Worm (Caenorhabditis elegans): ENCODE data around the gene rsp-2.

Gene rsp-2

ce11 chrII:11459883-11460282 is 7.1 kb upstream of the rsp-2 start:
- no peak for TF ChIP-seq hnd-1 (tag; optimal IDR thresholded peaks at IDR 0.05)
- TF ChIP-seq B0310.2 (tag; optimal IDR thresholded peaks at IDR 0.05) = no peak
- TF ChIP-seq ama-1 (optimal IDR thresholded peaks at IDR 0.05) = no peak
- TF ChIP-seq flt-1 (GFP tag; IDR thresholded peaks at IDR 0.05) = no peak
- TF ChIP-seq sea-1 (GFP tag; conservative IDR thresholded peaks at IDR 0.05) = no peak
- no peak for TF ChIP-seq tbx-37 (GFP tag; conservative IDR thresholded peaks at IDR 0.05)
- TF ChIP-seq ceh-36 (tag; optimal IDR thresholded peaks at IDR 0.05) = no peak
- no peak for TF ChIP-seq ets-7 (tag; optimal IDR thresholded peaks at IDR 0.05)
- TF ChIP-seq ceh-13 (GFP tag; optimal IDR thresholded peaks at IDR 0.05) = no peak
- no peak for TF ChIP-seq tbx-11 (GFP tag; IDR thresholded peaks at IDR 0.05)
- TF ChIP-seq hmbx-1 (tag; optimal IDR thresholded peaks at IDR 0.05) = no peak
- TF ChIP-seq pes-1 (GFP tag; IDR thresholded peaks at IDR 0.05) = no peak
- TF ChIP-seq F13C5.2 (tag; optimal IDR thresholded peaks at IDR 0.05) = no peak

- TF ChIP-seq hmbx-1 (tag; optimal IDR thresholded peaks at IDR 0.05) (no peak), tra-4 (tag; optimal IDR thresholded peaks at IDR 0.05) (no peak), tbx-11 (GFP tag; IDR thresholded peaks at IDR 0.05) (no peak), ama-1 (optimal IDR thresholded peaks at IDR 0.05) (no peak), tbx-37 (GFP tag; conservative IDR thresholded peaks at IDR 0.05) (no peak), B0310.2 (tag; optimal IDR thresholded peaks at IDR 0.05) (no peak), flt-1 (GFP tag; IDR thresholded peaks at IDR 0.05) (no peak), ceh-13 (GFP tag; optimal IDR thresholded peaks at IDR 0.05) (no peak), aly-1 (tag; optimal IDR thresholded peaks at IDR 0.05) (no peak), ets-7 (tag; optimal IDR thresholded peaks at IDR 0.05) (no peak), ceh-36 (tag; optimal IDR thresholded peaks at IDR 0.05) (no peak), scrt-1 (GFP tag; IDR thresholded peaks at IDR 0.05) (no peak), F13C5.2 (tag; optimal IDR thresholded peaks at IDR 0.05) (no peak), hmg-4 (GFP tag; optimal IDR thresholded peaks at IDR 0.05) (no peak), sea-1 (GFP tag; conservative IDR thresholded peaks at IDR 0.05) (no peak), hnd-1 (tag; optimal IDR thresholded peaks at IDR 0.05) (no peak), pes-1 (GFP tag; IDR thresholded peaks at IDR 0.05) (no peak)
These were observed 3.0 kb upstream of the rsp-2 start for ce11 chrII:11455715-11456114.

- TF ChIP-seq sea-1 (GFP tag; conservative IDR thresholded peaks at IDR 0.05) (no peak), scrt-1 (GFP tag; IDR thresholded peaks at IDR 0.05) (no peak), hmg-4 (GFP tag; optimal IDR thresholded peaks at IDR 0.05) (no peak), F13C5.2 (tag; optimal IDR thresholded peaks at IDR 0.05) (no peak)
These were observed 2.4 kb upstream of the rsp-2 start for ce11 chrII:11455140-11455539.

- TF ChIP-seq F13C5.2 (tag; optimal IDR thresholded peaks at IDR 0.05) = no peak
- no peak for TF ChIP-seq tbx-37 (GFP tag; conservative IDR thresholded peaks at IDR 0.05)
- no peak for TF ChIP-seq pes-1 (GFP tag; IDR thresholded peaks at IDR 0.05)
- TF ChIP-seq ceh-13 (GFP tag; optimal IDR thresholded peaks at IDR 0.05) = no peak
- no peak for TF ChIP-seq hmg-4 (GFP tag; optimal IDR thresholded peaks at IDR 0.05)
- TF ChIP-seq hmbx-1 (tag; optimal IDR thresholded peaks at IDR 0.05) = no peak
- TF ChIP-seq ama-1 (optimal IDR thresholded peaks at IDR 0.05) = no peak
- TF ChIP-seq flt-1 (GFP tag; IDR thresholded peaks at IDR 0.05) = no peak
These were observed 884 bp upstream of the rsp-2 start for ce11 chrII:11453639-11454038.

ce11 chrII:11453025-11453424 is 270 bp upstream of the rsp-2 start, which contains the start of gene rsp-1:
TSS of gene rsp-1 (plus strand) at chrII:11453362.
- TF ChIP-seq hnd-1 (tag; optimal IDR thresholded peaks at IDR 0.05) (no peak), aly-1 (tag; optimal IDR thresholded peaks at IDR 0.05) (peak; percentile 73), ama-1 (optimal IDR thresholded peaks at IDR 0.05) (no peak), scrt-1 (GFP tag; IDR thresholded peaks at IDR 0.05) (peak; percentile 48; the same call in 1 of the 2 replicates), ets-7 (tag; optimal IDR thresholded peaks at IDR 0.05) (no peak), pes-1 (GFP tag; IDR thresholded peaks at IDR 0.05) (peak; percentile 54; the same call in 1 of the 2 replicates), B0310.2 (tag; optimal IDR thresholded peaks at IDR 0.05) (no peak), ceh-13 (GFP tag; optimal IDR thresholded peaks at IDR 0.05) (no peak), hmbx-1 (tag; optimal IDR thresholded peaks at IDR 0.05) (no peak), tbx-37 (GFP tag; conservative IDR thresholded peaks at IDR 0.05) (0 out of 2 replicates have a peak, but pooled peaks have one; percentile 8), flt-1 (GFP tag; IDR thresholded peaks at IDR 0.05) (no peak), sea-1 (GFP tag; conservative IDR thresholded peaks at IDR 0.05) (no peak), F13C5.2 (tag; optimal IDR thresholded peaks at IDR 0.05) (peak; percentile 4), ceh-36 (tag; optimal IDR thresholded peaks at IDR 0.05) (peak; percentile 62), tbx-11 (GFP tag; IDR thresholded peaks at IDR 0.05) (no peak), hmg-4 (GFP tag; optimal IDR thresholded peaks at IDR 0.05) (peak; percentile 55), tra-4 (tag; optimal IDR thresholded peaks at IDR 0.05) (peak; percentile 30)

ce11 chrII:11451738-11452137 is 1.0 kb downstream of the rsp-2 start:
- TF ChIP-seq tbx-37 (GFP tag; conservative IDR thresholded peaks at IDR 0.05) (no peak), hnd-1 (tag; optimal IDR thresholded peaks at IDR 0.05) (no peak), hmbx-1 (tag; optimal IDR thresholded peaks at IDR 0.05) (no peak)

- TF ChIP-seq ama-1 (optimal IDR thresholded peaks at IDR 0.05) = no peak
- no peak for TF ChIP-seq sea-1 (GFP tag; conservative IDR thresholded peaks at IDR 0.05)
- TF ChIP-seq ceh-36 (tag; optimal IDR thresholded peaks at IDR 0.05) = no peak
- no peak for TF ChIP-seq B0310.2 (tag; optimal IDR thresholded peaks at IDR 0.05)
- TF ChIP-seq ets-7 (tag; optimal IDR thresholded peaks at IDR 0.05) = no peak
- no peak for TF ChIP-seq F13C5.2 (tag; optimal IDR thresholded peaks at IDR 0.05)
- TF ChIP-seq aly-1 (tag; optimal IDR thresholded peaks at IDR 0.05) = no peak
- TF ChIP-seq ceh-13 (GFP tag; optimal IDR thresholded peaks at IDR 0.05) = no peak
- TF ChIP-seq hmg-4 (GFP tag; optimal IDR thresholded peaks at IDR 0.05) = no peak
- TF ChIP-seq flt-1 (GFP tag; IDR thresholded peaks at IDR 0.05) = no peak
- TF ChIP-seq hmbx-1 (tag; optimal IDR thresholded peaks at IDR 0.05) = no peak
- TF ChIP-seq tbx-11 (GFP tag; IDR thresholded peaks at IDR 0.05) = no peak
- TF ChIP-seq tra-4 (tag; optimal IDR thresholded peaks at IDR 0.05) = no peak
These were observed 1.9 kb downstream of the rsp-2 start for ce11 chrII:11450882-11451281.

- TF ChIP-seq hnd-1 (tag; optimal IDR thresholded peaks at IDR 0.05) = no peak
- TF ChIP-seq sea-1 (GFP tag; conservative IDR thresholded peaks at IDR 0.05) = no peak
- no peak for TF ChIP-seq hmg-4 (GFP tag; optimal IDR thresholded peaks at IDR 0.05)
- no peak for TF ChIP-seq scrt-1 (GFP tag; IDR thresholded peaks at IDR 0.05)
- TF ChIP-seq pes-1 (GFP tag; IDR thresholded peaks at IDR 0.05) = no peak
- TF ChIP-seq F13C5.2 (tag; optimal IDR thresholded peaks at IDR 0.05) = no peak
- TF ChIP-seq tbx-37 (GFP tag; conservative IDR thresholded peaks at IDR 0.05) = no peak
- TF ChIP-seq B0310.2 (tag; optimal IDR thresholded peaks at IDR 0.05) = no peak
- TF ChIP-seq hmbx-1 (tag; optimal IDR thresholded peaks at IDR 0.05) = no peak
- TF ChIP-seq flt-1 (GFP tag; IDR thresholded peaks at IDR 0.05) = no peak
- TF ChIP-seq tbx-11 (GFP tag; IDR thresholded peaks at IDR 0.05) = no peak
These were observed 4.0 kb downstream of the rsp-2 start, which contains the start of gene W02B12.1 for ce11 chrII:11448753-11449152. TSS of gene W02B12.1 (plus strand) at chrII:11449021.
